Worm (Caenorhabditis elegans): ENCODE data around the gene T11F9.1.

DNA sequence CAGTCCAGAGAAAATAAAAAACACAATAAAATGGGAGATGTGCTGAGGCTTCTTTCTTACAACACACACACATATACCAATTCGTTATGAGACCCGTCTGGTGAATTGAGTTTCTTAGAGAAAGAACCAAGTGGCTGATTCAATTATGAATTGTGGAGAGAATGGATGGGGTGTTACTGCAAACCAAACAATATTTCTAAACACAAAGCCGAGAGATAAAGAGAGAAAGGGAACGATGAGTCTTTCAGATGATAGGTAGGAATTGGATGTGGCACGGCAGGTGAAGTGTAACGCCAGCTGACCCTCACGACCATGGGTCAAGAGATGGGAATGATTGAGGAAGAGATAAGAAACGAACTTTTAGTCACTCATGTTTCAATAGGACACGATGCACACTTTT is 13.1 kb upstream of the T11F9.1 start, which contains the start of gene mig-17:
- TF ChIP-seq ama-1 (optimal IDR thresholded peaks at IDR 0.05) (no peak), tbx-2 (tag; optimal IDR thresholded peaks at IDR 0.05) (no peak)

All from whole organism, L1 larva.